Worm (Caenorhabditis elegans): ENCODE measurements around the gene ins-32.

ins-32 gene

DNA sequence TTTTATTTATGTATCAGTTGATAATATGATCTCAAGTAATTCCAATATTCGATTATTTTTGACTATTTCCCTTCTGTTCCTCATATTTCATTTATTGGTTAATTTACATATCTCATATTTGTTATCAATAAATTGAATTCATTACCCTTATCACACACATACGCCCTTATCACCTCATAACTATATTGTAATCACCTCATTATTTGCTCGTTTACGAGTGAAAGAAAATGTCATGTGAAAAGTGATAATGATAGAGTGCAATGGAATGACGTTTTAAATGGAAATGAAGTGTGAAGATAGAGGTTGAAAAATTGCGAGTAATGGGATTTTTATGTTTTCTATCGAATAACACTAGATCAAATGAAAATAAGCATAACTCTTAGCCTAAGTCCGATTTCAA lies 16.6 kb downstream of the ins-32 start (continued):
- TF ChIP-seq nhr-23 (tag; optimal IDR thresholded peaks at IDR 0.05) (no peak), nhr-129 (tag; optimal IDR thresholded peaks at IDR 0.05) (no peak), ztf-1 (GFP tag; conservative IDR thresholded peaks at IDR 0.05) (no peak), nhr-6 (tag; optimal IDR thresholded peaks at IDR 0.05) (no peak)

DNA sequence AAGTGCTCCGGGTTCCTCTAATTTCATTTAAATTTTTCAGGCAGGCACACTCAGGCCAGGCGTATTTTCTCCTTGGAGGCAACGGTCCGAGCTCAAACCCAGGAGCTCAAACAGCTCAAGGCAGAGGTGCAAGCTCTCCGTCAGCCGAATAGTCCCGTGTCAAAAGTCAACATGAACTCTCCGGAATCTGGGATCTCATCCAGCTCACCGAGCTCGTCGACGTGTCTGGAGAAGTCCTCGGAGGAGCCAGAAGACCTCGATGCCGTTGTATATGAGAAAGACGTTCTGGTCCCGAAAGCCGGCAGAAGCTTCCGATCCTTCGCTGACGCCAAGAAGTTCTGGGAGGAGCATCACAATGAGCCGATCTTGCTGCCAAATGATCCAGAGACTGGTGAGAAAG lies 17.4 kb downstream of the ins-32 start:
- TF ChIP-seq lin-11 (tag; optimal IDR thresholded peaks at IDR 0.05) (no peak), snpc-4 (tag; optimal IDR thresholded peaks at IDR 0.05) (no peak), ztf-4 (tag; optimal IDR thresholded peaks at IDR 0.05) (no peak)

DNA sequence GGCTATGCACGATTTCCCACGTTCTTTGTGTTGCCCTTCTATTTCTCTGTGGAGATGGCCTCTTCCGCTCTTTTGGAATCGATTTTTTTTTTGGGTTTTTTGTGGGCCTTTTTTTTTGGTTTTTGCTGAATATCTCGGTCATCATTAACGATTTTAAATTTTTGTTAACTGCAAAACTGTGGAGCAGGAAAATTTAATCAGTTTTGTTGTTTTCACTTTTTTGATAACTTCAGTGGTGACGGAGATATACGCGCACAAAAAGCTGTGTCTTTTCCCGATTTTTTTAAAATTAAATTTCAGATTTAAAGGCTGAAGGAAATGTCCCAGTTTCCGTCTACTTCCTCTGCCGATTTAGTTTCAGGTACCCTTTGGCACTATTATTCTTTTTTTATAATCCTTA lies 17.9 kb downstream of the ins-32 start, which contains the start of gene T24E12.1:
TSS of gene T24E12.1 (plus strand) at position 301 of the 400 bp plus-strand sequence.
- TF ChIP-seq sma-3 (GFP tag; optimal IDR thresholded peaks at IDR 0.05) = no peak
- no peak for TF ChIP-seq mdl-1 (tag; optimal IDR thresholded peaks at IDR 0.05)
- TF ChIP-seq fos-1 (tag; optimal IDR thresholded peaks at IDR 0.05) = no peak
- TF ChIP-seq mab-5 (tag; optimal IDR thresholded peaks at IDR 0.05) = no peak
- TF ChIP-seq lin-39 (tag; optimal IDR thresholded peaks at IDR 0.05) = no peak
- no peak for TF ChIP-seq lin-13 (GFP tag; optimal IDR thresholded peaks at IDR 0.05)
- TF ChIP-seq nhr-12 (tag; optimal IDR thresholded peaks at IDR 0.05) = no peak
- TF ChIP-seq alr-1 (tag; optimal IDR thresholded peaks at IDR 0.05) = no peak
- no peak for TF ChIP-seq elt-3 (tag; optimal IDR thresholded peaks at IDR 0.05)
- TF ChIP-seq snpc-4 (tag; optimal IDR thresholded peaks at IDR 0.05) = no peak
- no peak for TF ChIP-seq nhr-10 (tag; optimal IDR thresholded peaks at IDR 0.05)
- no peak for TF ChIP-seq elt-1 (tag; optimal IDR thresholded peaks at IDR 0.05)
- TF ChIP-seq ztf-11 (tag; optimal IDR thresholded peaks at IDR 0.05) = no peak
- TF ChIP-seq zag-1 (tag; optimal IDR thresholded peaks at IDR 0.05) = no peak
- TF ChIP-seq nhr-237 (tag; optimal IDR thresholded peaks at IDR 0.05) = no peak

DNA sequence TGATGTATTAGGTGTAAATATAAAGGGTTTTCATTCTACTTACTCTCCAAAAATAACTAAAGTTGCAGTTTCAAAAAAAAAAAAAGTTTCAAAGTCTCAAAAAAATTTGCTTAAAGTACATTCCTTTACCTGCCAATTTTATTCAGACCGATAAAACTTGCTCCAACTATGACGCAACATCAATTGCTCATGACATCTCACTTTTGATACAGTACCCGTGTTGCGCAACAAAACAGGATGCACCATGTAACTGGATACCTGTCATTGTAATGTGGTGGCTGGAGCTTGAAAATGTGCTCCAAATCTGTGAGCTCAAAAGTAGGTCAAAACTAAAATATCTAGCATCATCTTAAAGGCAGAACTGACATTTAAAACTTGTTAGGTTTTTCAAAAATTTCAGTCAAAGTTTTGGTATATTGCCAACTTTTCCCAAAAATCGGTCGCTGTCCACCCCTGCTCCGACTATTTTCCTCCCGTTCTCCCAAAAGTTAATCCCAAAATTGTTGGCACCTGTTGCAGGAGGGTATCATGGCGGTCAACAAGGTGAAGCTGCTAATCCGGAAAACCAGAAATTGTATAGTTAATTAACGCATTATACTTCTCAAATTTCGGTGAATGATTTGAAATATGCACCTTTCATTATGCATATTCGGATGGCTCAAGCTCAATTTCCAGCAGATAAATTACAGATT lies 20.7 kb downstream of the ins-32 start, which contains the start of gene T24E12.2:
TSS of gene T24E12.2 (plus strand) at position 642 of the 692 bp plus-strand sequence.
- TF ChIP-seq unc-39 (tag; optimal IDR thresholded peaks at IDR 0.05) (no peak), F13H6.1 (tag; optimal IDR thresholded peaks at IDR 0.05) (no peak), lsy-2 (tag; optimal IDR thresholded peaks at IDR 0.05) (no peak), nhr-10 (tag; optimal IDR thresholded peaks at IDR 0.05) (no peak), nhr-77 (tag; optimal IDR thresholded peaks at IDR 0.05) (no peak), nhr-6 (tag; optimal IDR thresholded peaks at IDR 0.05) (no peak), R02D3.7 (tag; optimal IDR thresholded peaks at IDR 0.05) (no peak), snpc-4 (tag; optimal IDR thresholded peaks at IDR 0.05) (no peak), ztf-11 (tag; optimal IDR thresholded peaks at IDR 0.05) (no peak), unc-55 (GFP tag; optimal IDR thresholded peaks at IDR 0.05) (no peak), zag-1 (tag; optimal IDR thresholded peaks at IDR 0.05) (no peak), nhr-129 (tag; optimal IDR thresholded peaks at IDR 0.05) (no peak), blmp-1 (tag; optimal IDR thresholded peaks at IDR 0.05; ENCODE audit: insufficient read depth) (no peak), crh-2 (tag; optimal IDR thresholded peaks at IDR 0.05) (no peak), nhr-21 (tag; optimal IDR thresholded peaks at IDR 0.05) (no peak)

DNA sequence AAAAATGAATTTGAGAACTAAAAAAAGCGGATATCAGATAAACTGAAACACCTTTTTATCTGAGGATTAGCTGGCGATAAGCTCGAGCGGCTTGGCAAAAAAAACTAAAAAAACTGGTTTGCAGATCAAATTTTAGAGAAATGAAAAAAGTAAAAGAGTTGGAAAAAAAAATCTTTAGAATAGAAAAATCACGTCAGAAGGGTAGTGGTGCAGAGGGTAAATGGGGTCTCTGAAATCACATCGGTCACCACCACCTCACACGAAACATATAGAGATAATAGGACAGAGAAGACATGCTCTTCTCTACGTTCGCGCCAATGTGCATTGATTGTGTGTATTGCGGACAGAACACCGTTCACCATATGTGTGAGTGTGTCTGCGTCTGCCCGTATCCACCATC lies 21.9 kb downstream of the ins-32 start:
- TF ChIP-seq nhr-11 (tag; optimal IDR thresholded peaks at IDR 0.05) (no peak), ztf-11 (tag; optimal IDR thresholded peaks at IDR 0.05) (no peak), crh-2 (tag; optimal IDR thresholded peaks at IDR 0.05) (no peak), skn-1 (tag; optimal IDR thresholded peaks at IDR 0.05) (no peak), nhr-77 (tag; optimal IDR thresholded peaks at IDR 0.05) (no peak), blmp-1 (tag; optimal IDR thresholded peaks at IDR 0.05; ENCODE audit: insufficient read depth) (no peak), nhr-237 (tag; optimal IDR thresholded peaks at IDR 0.05) (no peak), Y55F3AM.14 (GFP tag; optimal IDR thresholded peaks at IDR 0.05) (no peak), dmd-4 (tag; optimal IDR thresholded peaks at IDR 0.05) (no peak), nhr-6 (tag; optimal IDR thresholded peaks at IDR 0.05) (no peak), nhr-10 (tag; optimal IDR thresholded peaks at IDR 0.05) (no peak), elt-3 (tag; optimal IDR thresholded peaks at IDR 0.05) (no peak), ztf-4 (tag; optimal IDR thresholded peaks at IDR 0.05) (no peak), gmeb-1 (tag; optimal IDR thresholded peaks at IDR 0.05) (no peak), nhr-23 (tag; optimal IDR thresholded peaks at IDR 0.05) (no peak), ceh-16 (tag; optimal IDR thresholded peaks at IDR 0.05) (no peak), snpc-4 (tag; optimal IDR thresholded peaks at IDR 0.05) (no peak)
